Fruit fly (Drosophila melanogaster) whole organism, embryonic: Measurements from ENCODE around the gene Fmr1.
A peak's percentile ranks its signal among the peaks of the same experiment; 100 is the strongest.

Experiments used
- Abd-B ChIP-seq: fragments of 200-800 bp; sonication (Bioruptor generic); optimal IDR thresholded peaks from 2 replicates; lab custom pipeline; 2018; ENCODE audit warnings: missing biosample characterization, mild to moderate bottlenecking, missing genetic modification characterization, moderate library complexity
- Awh ChIP-seq: fragments of 200-800 bp; sonication (Bioruptor generic); IDR thresholded peaks from 2 replicates; pipeline ENCODE4, ENCODE4 v1.3.6; 2022; ENCODE audit warnings: missing biosample characterization, missing genetic modification characterization
- CG1024 ChIP-seq: fragments of 200-800 bp; sonication (Bioruptor generic); IDR thresholded peaks from 2 replicates; pipeline ENCODE4 v1.3.6; 2022; ENCODE audit warnings: missing biosample characterization, missing genetic modification characterization
- CG11560 ChIP-seq: fragments of 200-800 bp; sonication (Bioruptor generic); IDR thresholded peaks from 3 replicates; pipeline ENCODE4 v1.3.6; 2022; ENCODE audit warnings: missing biosample characterization, missing genetic modification characterization
- CG11695 ChIP-seq: fragments of 200-800 bp; sonication (Bioruptor generic); IDR thresholded peaks from 3 replicates; pipeline ENCODE4 v1.3.6; 2022; ENCODE audit warnings: missing biosample characterization, missing genetic modification characterization
- CG12071 ChIP-seq: fragments of 200-800 bp; sonication (Bioruptor generic); optimal IDR thresholded peaks from 3 replicates; lab custom pipeline; 2018; ENCODE audit warnings: missing biosample characterization, mild to moderate bottlenecking, missing genetic modification characterization
- CG14014 ChIP-seq: fragments of 200-800 bp; sonication (Bioruptor generic); IDR thresholded peaks from 2 replicates; pipeline ENCODE4 v1.3.6; 2022; ENCODE audit warnings: missing biosample characterization, missing genetic modification characterization
- CG15601 ChIP-seq: fragments of 200-800 bp; sonication (Bioruptor generic); optimal IDR thresholded peaks from 3 replicates; lab custom pipeline; 2019; ENCODE audit warnings: missing biosample characterization, mild to moderate bottlenecking, missing genetic modification characterization, moderate library complexity
- CG1602 ChIP-seq: fragments of 200-800 bp; sonication (Bioruptor generic); optimal IDR thresholded peaks from 3 replicates; lab custom pipeline; 2016; ENCODE audit warnings: missing biosample characterization, missing genetic modification characterization
- CG17186 ChIP-seq: fragments of 200-800 bp; sonication (Bioruptor generic); optimal IDR thresholded peaks from 3 replicates; lab custom pipeline; 2017; ENCODE audit warnings: missing biosample characterization, missing genetic modification reagents, missing genetic modification characterization
- CG18764 ChIP-seq: fragments of 200-800 bp; sonication (Bioruptor generic); optimal IDR thresholded peaks from 3 replicates; lab custom pipeline; 2016; ENCODE audit warnings: missing biosample characterization, missing genetic modification characterization
- CG2678 ChIP-seq: fragments of 200-800 bp; sonication (Bioruptor generic); optimal IDR thresholded peaks from 3 replicates; lab custom pipeline; 2019; ENCODE audit warnings: missing biosample characterization, mild to moderate bottlenecking, missing genetic modification characterization, moderate library complexity
- CG30020 ChIP-seq: fragments of 200-800 bp; optimal IDR thresholded peaks from 2 replicates; lab custom pipeline; 2019; ENCODE audit warnings: missing biosample characterization, mild to moderate bottlenecking, missing genetic modification characterization, moderate library complexity
- CG30403 ChIP-seq: fragments of 200-800 bp; sonication (Bioruptor generic); optimal IDR thresholded peaks from 3 replicates; lab custom pipeline; 2016; ENCODE audit warnings: missing biosample characterization, missing genetic modification characterization
- CG31365 ChIP-seq: fragments of 200-800 bp; sonication (Bioruptor generic); optimal IDR thresholded peaks from 2 replicates; lab custom pipeline; 2018; ENCODE audit warnings: missing biosample characterization, mild to moderate bottlenecking, missing genetic modification characterization
- CG3995 ChIP-seq: fragments of 200-800 bp; sonication (Bioruptor generic); optimal IDR thresholded peaks from 3 replicates; lab custom pipeline; 2016; ENCODE audit warnings: missing biosample characterization, missing genetic modification characterization
- CG4360 ChIP-seq: fragments of 200-800 bp; sonication (Bioruptor generic); IDR thresholded peaks from 2 replicates; pipeline ENCODE4 v1.3.6; 2022; ENCODE audit warnings: missing biosample characterization, missing genetic modification characterization
- CG4730 ChIP-seq: fragments of 200-800 bp; sonication (Bioruptor generic); IDR thresholded peaks from 2 replicates; pipeline ENCODE4 v1.3.6; 2022; ENCODE audit warnings: missing biosample characterization, missing genetic modification characterization
- CG6765 ChIP-seq: fragments of 200-800 bp; sonication (Bioruptor generic); optimal IDR thresholded peaks from 3 replicates; lab custom pipeline; 2017; ENCODE audit warnings: missing biosample characterization, mild to moderate bottlenecking, missing genetic modification characterization
- CG7357 ChIP-seq: fragments of 200-800 bp; sonication (Bioruptor generic); IDR thresholded peaks from 3 replicates; pipeline ENCODE4 v1.3.6; 2022; ENCODE audit warnings: missing biosample characterization, missing genetic modification characterization
- CkIIα-i1 ChIP-seq: fragments of 200-800 bp; sonication (Bioruptor generic); IDR thresholded peaks from 2 replicates; pipeline ENCODE4 v1.3.6; 2022; ENCODE audit warnings: missing biosample characterization, missing genetic modification characterization
- D19B ChIP-seq: fragments of 200-800 bp; sonication (Bioruptor generic); optimal IDR thresholded peaks from 2 replicates; lab custom pipeline; 2017; ENCODE audit warnings: missing biosample characterization, mild to moderate bottlenecking, missing genetic modification characterization
- E2f2 ChIP-seq: fragments of 200-800 bp; sonication (Bioruptor generic); IDR thresholded peaks from 2 replicates; pipeline ENCODE4 v1.3.6; 2022; ENCODE audit warnings: missing biosample characterization, missing genetic modification characterization
- Lim3 ChIP-seq: fragments of 200-800 bp; sonication (Bioruptor generic); IDR thresholded peaks from 2 replicates; pipeline ENCODE4 v1.3.6; 2022; ENCODE audit warnings: missing biosample characterization, missing genetic modification characterization
- MTF-1 ChIP-seq: fragments of 200-800 bp; sonication (Bioruptor generic); optimal IDR thresholded peaks from 2 replicates; lab custom pipeline; 2018; ENCODE audit warnings: missing biosample characterization, mild to moderate bottlenecking, missing genetic modification characterization, borderline replicate concordance
- NFAT ChIP-seq: fragments of 200-800 bp; sonication (Bioruptor generic); IDR thresholded peaks from 2 replicates; pipeline ENCODE4 v1.3.6; 2022; ENCODE audit warnings: missing biosample characterization, missing genetic modification characterization
- PHDP ChIP-seq: fragments of 200-800 bp; sonication (Bioruptor generic); optimal IDR thresholded peaks from 3 replicates; lab custom pipeline; 2018; ENCODE audit warnings: missing biosample characterization, mild to moderate bottlenecking, missing genetic modification characterization, moderate library complexity
- Sox102F ChIP-seq: fragments of 200-800 bp; sonication (Bioruptor generic); optimal IDR thresholded peaks from 2 replicates; lab custom pipeline; 2018; ENCODE audit warnings: missing biosample characterization, mild to moderate bottlenecking, missing genetic modification characterization, moderate library complexity
- Xbp1 ChIP-seq: fragments of 200-800 bp; sonication (Bioruptor generic); optimal IDR thresholded peaks from 3 replicates; lab custom pipeline; 2016; ENCODE audit warnings: missing biosample characterization, mild to moderate bottlenecking, missing genetic modification characterization
- ac ChIP-seq: fragments of 200-800 bp; sonication (Bioruptor generic); optimal IDR thresholded peaks from 3 replicates; lab custom pipeline; 2017; ENCODE audit warnings: missing biosample characterization, mild to moderate bottlenecking, missing genetic modification characterization
- br ChIP-seq: fragments of >200 bp; optimal IDR thresholded peaks from 2 replicates; lab custom pipeline; 2017
- chn ChIP-seq: fragments of 200-800 bp; sonication (Bioruptor generic); optimal IDR thresholded peaks from 2 replicates; lab custom pipeline; 2016; ENCODE audit warnings: missing biosample characterization, missing genetic modification characterization
- ci ChIP-seq: fragments of 200-800 bp; sonication (Bioruptor generic); IDR thresholded peaks from 3 replicates; pipeline ENCODE4 v1.3.6; 2022; ENCODE audit warnings: missing biosample characterization, missing genetic modification characterization
- croc ChIP-seq: fragments of 200-800 bp; sonication (Bioruptor generic); conservative IDR thresholded peaks from 3 replicates; pipeline ENCODE4 v1.3.6; 2022; ENCODE audit warnings: missing biosample characterization, missing genetic modification characterization
- da ChIP-seq: fragments of 200-800 bp; sonication (Bioruptor generic); optimal IDR thresholded peaks from 2 replicates; lab custom pipeline; 2016; ENCODE audit warnings: missing biosample characterization, missing genetic modification characterization
- dati ChIP-seq: fragments of 200-800 bp; sonication (Bioruptor generic); IDR thresholded peaks from 2 replicates; pipeline ENCODE4 v1.3.6; 2022; ENCODE audit warnings: missing biosample characterization, missing genetic modification characterization
- emc ChIP-seq: fragments of 200-800 bp; sonication (Bioruptor generic); optimal IDR thresholded peaks from 2 replicates; lab custom pipeline; 2016; ENCODE audit warnings: missing biosample characterization, missing genetic modification characterization
- ems ChIP-seq: fragments of 200-800 bp; sonication (Bioruptor generic); optimal IDR thresholded peaks from 3 replicates; lab custom pipeline; 2016; ENCODE audit warnings: missing biosample characterization, missing genetic modification characterization
- esg ChIP-seq: fragments of 200-800 bp; sonication (Bioruptor generic); conservative IDR thresholded peaks from 2 replicates; pipeline ENCODE4 v1.3.6; 2022; ENCODE audit warnings: missing biosample characterization, missing genetic modification characterization
- fu2 ChIP-seq: fragments of 200-800 bp; sonication (Bioruptor generic); optimal IDR thresholded peaks from 2 replicates; lab custom pipeline; 2016; ENCODE audit warnings: missing biosample characterization, missing genetic modification characterization
- jigr1 ChIP-seq: fragments of 200-800 bp; sonication (Bioruptor generic); IDR thresholded peaks from 3 replicates; pipeline ENCODE4 v1.3.6; 2022; ENCODE audit warnings: missing biosample characterization, missing genetic modification characterization
- jumu ChIP-seq: fragments of 200-800 bp; sonication (Bioruptor generic); optimal IDR thresholded peaks from 3 replicates; lab custom pipeline; 2016; ENCODE audit warnings: missing biosample characterization, missing genetic modification characterization
- knrl ChIP-seq: fragments of 200-800 bp; sonication (Bioruptor generic); IDR thresholded peaks from 3 replicates; pipeline ENCODE4 v1.3.6; 2022; ENCODE audit warnings: missing biosample characterization, missing genetic modification characterization; ENCODE audit not compliant: partially characterized antibody
- otp ChIP-seq: fragments of 200-800 bp; sonication (Bioruptor generic); IDR thresholded peaks from 3 replicates; pipeline ENCODE4, ENCODE4 v1.3.6; 2022; ENCODE audit warnings: missing biosample characterization, missing genetic modification characterization
- p53 ChIP-seq: fragments of 200-800 bp; sonication (Bioruptor generic); optimal IDR thresholded peaks from 2 replicates; lab custom pipeline; 2016; ENCODE audit warnings: missing biosample characterization, missing genetic modification characterization
- prd ChIP-seq, 3 experiments: fragments of >200 bp in 2 of 3; fragments of 200-800 bp in 1 of 3; sonication (Bioruptor generic) in 1 of 3; optimal IDR thresholded peaks in 2 of 3; IDR thresholded peaks in 1 of 3; 2 replicates in 2 of 3; 3 replicates in 1 of 3; pipeline versions ENCODE4 v1.3.6 to Lab custom; 2017 to 2022; ENCODE audit warnings: missing biosample characterization in 1 of 3, missing genetic modification characterization in 1 of 3
- psq ChIP-seq: fragments of 200-800 bp; sonication (Bioruptor generic); optimal IDR thresholded peaks from 2 replicates; lab custom pipeline; 2017; ENCODE audit warnings: missing biosample characterization, missing genetic modification characterization
- ro ChIP-seq: fragments of 200-800 bp; sonication (Bioruptor generic); IDR thresholded peaks from 2 replicates; pipeline ENCODE4 v1.3.6; 2022; ENCODE audit warnings: missing biosample characterization, missing genetic modification characterization
- stwl ChIP-seq: fragments of 200-800 bp; sonication (Bioruptor generic); optimal IDR thresholded peaks from 3 replicates; lab custom pipeline; 2018; ENCODE audit warnings: missing biosample characterization, mild to moderate bottlenecking, missing genetic modification characterization, moderate library complexity
- tll ChIP-seq, 2 experiments: fragments of 200-800 bp in 1 of 2; fragments of >200 bp in 1 of 2; sonication (Bioruptor generic) in 1 of 2; optimal IDR thresholded peaks; 2 replicates each; lab custom pipeline; 2017 to 2019; ENCODE audit warnings: missing biosample characterization in 2 of 2, missing genetic modification characterization in 2 of 2, mild to moderate bottlenecking in 1 of 2, moderate library complexity in 1 of 2
- trem ChIP-seq: fragments of 200-800 bp; optimal IDR thresholded peaks from 3 replicates; lab custom pipeline; 2019; ENCODE audit warnings: missing biosample characterization, mild to moderate bottlenecking, missing genetic modification characterization, moderate library complexity
- unpg ChIP-seq: fragments of 200-800 bp; sonication (Bioruptor generic); optimal IDR thresholded peaks from 3 replicates; lab custom pipeline; 2018; ENCODE audit warnings: missing biosample characterization, mild to moderate bottlenecking, missing genetic modification characterization, moderate library complexity
- yki ChIP-seq: fragments of >200 bp; optimal IDR thresholded peaks from 3 replicates; lab custom pipeline; 2018

Gene Fmr1

dm6 chr3R:10134341-10134668 is 24.4 kb upstream of the Fmr1 start (continued):
- TF ChIP-seq trem (peak; percentile 45), jigr1 (GFP tag; lab: Robert Waterston, UW) (no peak), CG11695 (GFP tag; lab: Robert Waterston, UW) (no peak), CG7357 (GFP tag; lab: Robert Waterston, UW) (no peak), CG2678 (tag; lab: Kevin White, UChicago) (no peak), CG30403 (GFP tag; lab: Kevin White, UChicago) (peak; percentile 44), CG17186 (peak; percentile 54), CG4730 (no peak), Awh (GFP tag; lab: Robert Waterston, UW) (no peak), Xbp1 (GFP tag; lab: Kevin White, UChicago) (peak; percentile 40), ac (GFP tag; lab: Kevin White, UChicago) (no peak), CG14014 (GFP tag; lab: Robert Waterston, UW) (peak; percentile 24; the same call in 1 of the 2 replicates), Lim3 (GFP tag; lab: Robert Waterston, UW) (no peak), CG18764 (GFP tag; lab: Kevin White, UChicago) (no peak), D19B (GFP tag; lab: Kevin White, UChicago) (no peak), NFAT (GFP tag; lab: Robert Waterston, UW) (peak; percentile 29; the same call in 1 of the 2 replicates), emc (no peak), tll (GFP tag; optimal IDR thresholded peaks at IDR 0.05; lab: Kevin White, UChicago) (no peak), CG31365 (peak; percentile 58), PHDP (tag; lab: Kevin White, UChicago) (peak; percentile 0), psq (GFP tag; lab: Kevin White, UChicago) (peak; percentile 16), da (GFP tag; lab: Kevin White, UChicago) (peak; percentile 43), unpg (GFP tag; lab: Kevin White, UChicago) (no peak), CG1602 (no peak), CG1024 (GFP tag; lab: Robert Waterston, UW) (no peak), ems (GFP tag; lab: Kevin White, UChicago) (peak; percentile 23), esg (no peak), Sox102F (GFP tag; lab: Kevin White, UChicago) (no peak), E2f2 (peak; percentile 95), CG6765 (GFP tag; lab: Kevin White, UChicago) (peak; percentile 24), ro (GFP tag; lab: Robert Waterston, UW) (no peak), prd (optimal IDR thresholded peaks at IDR 0.05; lab: Kevin White, UChicago) (no peak), prd (GFP tag; IDR thresholded peaks at IDR 0.05; lab: Robert Waterston, UW) (no peak), croc (GFP tag; lab: Robert Waterston, UW) (no peak), br (lab: Kevin White, UChicago) (no peak), CG15601 (tag; lab: Kevin White, UChicago) (peak; percentile 3), MTF-1 (GFP tag; lab: Kevin White, UChicago) (no peak), p53 (no peak), CG30020 (tag; lab: Kevin White, UChicago) (no peak), dati (GFP tag; lab: Robert Waterston, UW) (no peak), otp (GFP tag; lab: Robert Waterston, UW) (no peak), ci (peak; percentile 56; the same call in 2 of the 3 replicates), CG11560 (no peak), stwl (tag; lab: Kevin White, UChicago) (peak; percentile 81), chn (peak; percentile 10), fu2 (GFP tag; lab: Kevin White, UChicago) (peak; percentile 53), CkIIα-i1 (no peak), CG3995 (GFP tag; lab: Kevin White, UChicago) (no peak), yki (no peak), Abd-B (no peak), CG4360 (GFP tag; lab: Robert Waterston, UW) (0 out of 2 replicates have a peak, but pooled peaks have one; percentile 18), CG12071 (GFP tag; lab: Kevin White, UChicago) (peak; percentile 5), jumu (GFP tag; lab: Kevin White, UChicago) (peak; percentile 44), knrl (GFP tag; lab: Robert Waterston, UW) (no peak)
